Fruit fly (Drosophila melanogaster): ENCODE results near the gene Cdk5alpha.

dm6 chr2L:10331066-10331847 lies 20.5 kb upstream of the Cdk5alpha start, which contains the start of the genes Schip1 and Cox10:
- TF ChIP-seq CrebA (GFP tag; optimal IDR thresholded peaks at IDR 0.05; ENCODE audit: borderline replicate concordance) (no peak), h (GFP tag; optimal IDR thresholded peaks at IDR 0.05) (no peak), Hr83 (GFP tag; optimal IDR thresholded peaks at IDR 0.05; ENCODE audit: poor library complexity, severe bottlenecking) (no peak), Dfd (GFP tag; optimal IDR thresholded peaks at IDR 0.05) (no peak), Vsx2 (GFP tag; optimal IDR thresholded peaks at IDR 0.05; ENCODE audit: partially characterized antibody) (no peak), OdsH (GFP tag; optimal IDR thresholded peaks at IDR 0.05) (no peak), psq (GFP tag; optimal IDR thresholded peaks at IDR 0.05) (no peak)

All from whole organism, wandering third instar larva.